Fruit fly (Drosophila melanogaster) whole organism, embryonic: ENCODE data around the gene Ptpmeg2.

Experiments used
- Adf1 ChIP-seq: fragments of 200-800 bp; sonication (Bioruptor generic); IDR thresholded peaks from 2 replicates; pipeline ENCODE4 v1.3.6; 2022; ENCODE audit warnings: missing biosample characterization, missing genetic modification characterization
- Aef1 ChIP-seq: fragments of 200-800 bp; sonication (Bioruptor generic); IDR thresholded peaks from 3 replicates; pipeline ENCODE4 v1.3.6; 2022; ENCODE audit warnings: missing biosample characterization, missing genetic modification characterization
- Bdp1 ChIP-seq: fragments of 200-800 bp; sonication (Bioruptor generic); optimal IDR thresholded peaks from 3 replicates; lab custom pipeline; 2016; ENCODE audit warnings: missing biosample characterization, missing genetic modification characterization
- CG12155 ChIP-seq: fragments of 200-800 bp; sonication (Bioruptor generic); optimal IDR thresholded peaks from 3 replicates; lab custom pipeline; 2016; ENCODE audit warnings: missing biosample characterization, missing genetic modification characterization
- CG12659 ChIP-seq: fragments of 200-800 bp; sonication (Bioruptor generic); optimal IDR thresholded peaks from 3 replicates; lab custom pipeline; 2017; ENCODE audit warnings: mild to moderate bottlenecking, missing biosample characterization, missing genetic modification reagents, missing genetic modification characterization
- CG13287 ChIP-seq: fragments of 200-800 bp; sonication (Bioruptor generic); IDR thresholded peaks from 2 replicates; pipeline ENCODE4 v1.3.6; 2022; ENCODE audit warnings: missing biosample characterization, missing genetic modification characterization; ENCODE audit not compliant: partially characterized antibody
- CG15479 ChIP-seq: fragments of 200-800 bp; sonication (Bioruptor generic); optimal IDR thresholded peaks from 3 replicates; lab custom pipeline; 2019; ENCODE audit warnings: missing biosample characterization, mild to moderate bottlenecking, missing genetic modification characterization, moderate library complexity
- CG17829 ChIP-seq: fragments of 200-800 bp; optimal IDR thresholded peaks from 2 replicates; lab custom pipeline; 2019; ENCODE audit warnings: missing biosample characterization, mild to moderate bottlenecking, missing genetic modification characterization, moderate library complexity
- CG2129 ChIP-seq: fragments of 200-800 bp; sonication (Bioruptor generic); IDR thresholded peaks from 2 replicates; pipeline ENCODE4 v1.3.6; 2022; ENCODE audit warnings: missing biosample characterization, missing genetic modification characterization; ENCODE audit not compliant: partially characterized antibody
- CG2199 ChIP-seq: fragments of 200-800 bp; sonication (Bioruptor generic); IDR thresholded peaks from 3 replicates; pipeline ENCODE4 v1.3.6; 2022; ENCODE audit warnings: missing biosample characterization, missing genetic modification characterization
- CG2712 ChIP-seq: fragments of 200-800 bp; optimal IDR thresholded peaks from 3 replicates; lab custom pipeline; 2019; ENCODE audit warnings: missing biosample characterization, mild to moderate bottlenecking, missing genetic modification characterization, moderate library complexity
- CG3838 ChIP-seq: fragments of 200-800 bp; sonication (Bioruptor generic); optimal IDR thresholded peaks from 3 replicates; lab custom pipeline; 2016; ENCODE audit warnings: missing biosample characterization, missing genetic modification characterization
- CG3847 ChIP-seq: fragments of 200-800 bp; sonication (Bioruptor generic); IDR thresholded peaks from 2 replicates; pipeline ENCODE4 v1.3.6; 2022; ENCODE audit warnings: missing biosample characterization, missing genetic modification characterization
- CG4360 ChIP-seq: fragments of 200-800 bp; sonication (Bioruptor generic); IDR thresholded peaks from 2 replicates; pipeline ENCODE4 v1.3.6; 2022; ENCODE audit warnings: missing biosample characterization, missing genetic modification characterization
- CoRest ChIP-seq: fragments of 200-800 bp; sonication (Bioruptor generic); optimal IDR thresholded peaks from 3 replicates; lab custom pipeline; 2018; ENCODE audit warnings: missing biosample characterization, mild to moderate bottlenecking, missing genetic modification characterization, moderate library complexity
- D ChIP-seq, 2 experiments: fragments of 200-800 bp in 1 of 2; fragments of >200 bp in 1 of 2; sonication (Bioruptor generic) in 1 of 2; optimal IDR thresholded peaks; 2 replicates in 1 of 2; 3 replicates in 1 of 2; lab custom pipeline; 2017; ENCODE audit warnings: mild to moderate bottlenecking in 1 of 2, missing biosample characterization in 1 of 2, missing genetic modification characterization in 1 of 2, missing genetic modification reagents in 1 of 2
- Deaf1 ChIP-seq: fragments of 200-800 bp; optimal IDR thresholded peaks from 3 replicates; lab custom pipeline; 2019; ENCODE audit warnings: missing biosample characterization, mild to moderate bottlenecking, missing genetic modification characterization, moderate library complexity
- E2f2 ChIP-seq: fragments of 200-800 bp; sonication (Bioruptor generic); IDR thresholded peaks from 2 replicates; pipeline ENCODE4 v1.3.6; 2022; ENCODE audit warnings: missing biosample characterization, missing genetic modification characterization
- HLH4C ChIP-seq: fragments of 200-800 bp; sonication (Bioruptor generic); IDR thresholded peaks from 3 replicates; pipeline ENCODE4 v1.3.6; 2022; ENCODE audit warnings: missing biosample characterization, missing genetic modification characterization; ENCODE audit not compliant: partially characterized antibody
- HmgD ChIP-seq: fragments of 200-800 bp; sonication (Bioruptor generic); optimal IDR thresholded peaks from 3 replicates; lab custom pipeline; 2016; ENCODE audit warnings: missing biosample characterization, missing genetic modification characterization
- Lhr ChIP-seq: fragments of 200-800 bp; sonication (Bioruptor generic); optimal IDR thresholded peaks from 3 replicates; lab custom pipeline; 2017; ENCODE audit warnings: mild to moderate bottlenecking, missing biosample characterization, missing genetic modification reagents, missing genetic modification characterization
- Meics ChIP-seq: fragments of 200-800 bp; sonication (Bioruptor generic); optimal IDR thresholded peaks from 2 replicates; lab custom pipeline; 2017; ENCODE audit warnings: missing biosample characterization, mild to moderate bottlenecking, missing genetic modification characterization
- Mes4 ChIP-seq: fragments of 200-800 bp; sonication (Bioruptor generic); optimal IDR thresholded peaks from 2 replicates; lab custom pipeline; 2016; ENCODE audit warnings: missing biosample characterization, missing genetic modification characterization
- Mrtf ChIP-seq: fragments of 200-800 bp; sonication (Bioruptor generic); IDR thresholded peaks from 3 replicates; pipeline ENCODE4 v1.3.6; 2022; ENCODE audit warnings: missing biosample characterization, missing genetic modification characterization
- Nf-YA ChIP-seq: fragments of 200-800 bp; sonication (Bioruptor generic); IDR thresholded peaks from 2 replicates; pipeline ENCODE4 v1.3.6; 2022; ENCODE audit warnings: missing biosample characterization, missing genetic modification characterization
- PHDP ChIP-seq: fragments of 200-800 bp; sonication (Bioruptor generic); optimal IDR thresholded peaks from 3 replicates; lab custom pipeline; 2018; ENCODE audit warnings: missing biosample characterization, mild to moderate bottlenecking, missing genetic modification characterization, moderate library complexity
- Pdp1 ChIP-seq, 2 experiments: fragments of 200-800 bp; sonication (Bioruptor generic); optimal IDR thresholded peaks; 3 replicates each; lab custom pipeline; 2016; ENCODE audit warnings: missing biosample characterization in 2 of 2, missing genetic modification characterization in 2 of 2, mild to moderate bottlenecking in 1 of 2, moderate library complexity in 1 of 2
- Scr ChIP-seq: fragments of 200-800 bp; sonication (Bioruptor generic); IDR thresholded peaks from 2 replicates; pipeline ENCODE4 v1.3.6; 2022; ENCODE audit warnings: missing biosample characterization, missing genetic modification characterization; ENCODE audit not compliant: partially characterized antibody
- cg ChIP-seq: fragments of 200-800 bp; sonication (Bioruptor generic); optimal IDR thresholded peaks from 3 replicates; lab custom pipeline; 2019; ENCODE audit warnings: missing biosample characterization, mild to moderate bottlenecking, missing genetic modification characterization, moderate library complexity
- chinmo ChIP-seq: fragments of 200-800 bp; sonication (Bioruptor generic); IDR thresholded peaks from 4 replicates; pipeline ENCODE4 v1.3.6; 2022; ENCODE audit warnings: missing biosample characterization, missing genetic modification characterization; ENCODE audit not compliant: partially characterized antibody
- crol ChIP-seq: fragments of 200-800 bp; sonication (Bioruptor generic); IDR thresholded peaks from 2 replicates; pipeline ENCODE4 v1.3.6; 2022; ENCODE audit warnings: missing biosample characterization, missing genetic modification characterization
- dm ChIP-seq: fragments of 200-800 bp; sonication (Bioruptor generic); optimal IDR thresholded peaks from 3 replicates; lab custom pipeline; 2016; ENCODE audit warnings: missing biosample characterization, missing genetic modification characterization
- fru ChIP-seq: fragments of >200 bp; optimal IDR thresholded peaks from 2 replicates; lab custom pipeline; 2017
- gfzf ChIP-seq: fragments of 200-800 bp; sonication (Bioruptor generic); optimal IDR thresholded peaks from 2 replicates; lab custom pipeline; 2016; ENCODE audit warnings: missing biosample characterization, mild to moderate bottlenecking, missing genetic modification characterization, moderate library complexity
- gsb ChIP-seq: fragments of 200-800 bp; sonication (Bioruptor generic); IDR thresholded peaks from 2 replicates; pipeline ENCODE4 v1.3.6; 2022; ENCODE audit warnings: missing biosample characterization, missing genetic modification characterization
- ham ChIP-seq: fragments of 200-800 bp; sonication (Bioruptor generic); IDR thresholded peaks from 2 replicates; pipeline ENCODE4 v1.3.6; 2022; ENCODE audit warnings: missing biosample characterization, missing genetic modification characterization
- knrl ChIP-seq: fragments of 200-800 bp; sonication (Bioruptor generic); IDR thresholded peaks from 3 replicates; pipeline ENCODE4 v1.3.6; 2022; ENCODE audit warnings: missing biosample characterization, missing genetic modification characterization; ENCODE audit not compliant: partially characterized antibody
- prd ChIP-seq, 3 experiments: fragments of >200 bp in 2 of 3; fragments of 200-800 bp in 1 of 3; sonication (Bioruptor generic) in 1 of 3; optimal IDR thresholded peaks in 2 of 3; IDR thresholded peaks in 1 of 3; 2 replicates in 2 of 3; 3 replicates in 1 of 3; pipeline versions ENCODE4 v1.3.6 to Lab custom; 2017 to 2022; ENCODE audit warnings: missing biosample characterization in 1 of 3, missing genetic modification characterization in 1 of 3
- row ChIP-seq: fragments of 200-800 bp; sonication (Bioruptor generic); IDR thresholded peaks from 3 replicates; pipeline ENCODE4 v1.3.6; 2022; ENCODE audit warnings: missing biosample characterization, missing genetic modification characterization
- slbo ChIP-seq: fragments of 200-800 bp; sonication (Bioruptor generic); IDR thresholded peaks from 2 replicates; pipeline ENCODE4 v1.3.6; 2022; ENCODE audit warnings: missing biosample characterization, missing genetic modification characterization
- so ChIP-seq: fragments of 200-800 bp; sonication (Bioruptor generic); IDR thresholded peaks from 3 replicates; pipeline ENCODE4 v1.3.6; 2022; ENCODE audit warnings: missing biosample characterization, missing genetic modification characterization
- twi ChIP-seq: fragments of 200-800 bp; optimal IDR thresholded peaks from 2 replicates; lab custom pipeline; 2019; ENCODE audit warnings: missing biosample characterization, mild to moderate bottlenecking, missing genetic modification characterization, moderate library complexity
- unc-4 ChIP-seq: fragments of 200-800 bp; sonication (Bioruptor generic); IDR thresholded peaks from 2 replicates; pipeline ENCODE4 v1.3.6; 2022; ENCODE audit warnings: missing biosample characterization, missing genetic modification characterization; ENCODE audit not compliant: partially characterized antibody
- vfl ChIP-seq: fragments of 200-800 bp; sonication (Bioruptor generic); optimal IDR thresholded peaks from 2 replicates; lab custom pipeline; 2016; ENCODE audit warnings: missing biosample characterization, missing genetic modification characterization
- vvl ChIP-seq: fragments of 200-800 bp; sonication (Bioruptor generic); IDR thresholded peaks from 2 replicates; pipeline ENCODE4 v1.3.6; 2022; ENCODE audit warnings: missing biosample characterization, missing genetic modification characterization
- wdn ChIP-seq: fragments of 200-800 bp; sonication (Bioruptor generic); IDR thresholded peaks from 2 replicates; pipeline ENCODE4 v1.3.6; 2022; ENCODE audit warnings: missing biosample characterization, missing genetic modification characterization
- zen2 ChIP-seq: fragments of 200-800 bp; sonication (Bioruptor generic); IDR thresholded peaks from 3 replicates; pipeline ENCODE4 v1.3.6; 2022; ENCODE audit warnings: missing biosample characterization, missing genetic modification characterization; ENCODE audit not compliant: partially characterized antibody
- zfh1 ChIP-seq: fragments of 200-800 bp; sonication (Bioruptor generic); IDR thresholded peaks from 3 replicates; pipeline ENCODE4 v1.3.6; 2022; ENCODE audit warnings: missing biosample characterization, missing genetic modification characterization

Gene Ptpmeg2

DNA sequence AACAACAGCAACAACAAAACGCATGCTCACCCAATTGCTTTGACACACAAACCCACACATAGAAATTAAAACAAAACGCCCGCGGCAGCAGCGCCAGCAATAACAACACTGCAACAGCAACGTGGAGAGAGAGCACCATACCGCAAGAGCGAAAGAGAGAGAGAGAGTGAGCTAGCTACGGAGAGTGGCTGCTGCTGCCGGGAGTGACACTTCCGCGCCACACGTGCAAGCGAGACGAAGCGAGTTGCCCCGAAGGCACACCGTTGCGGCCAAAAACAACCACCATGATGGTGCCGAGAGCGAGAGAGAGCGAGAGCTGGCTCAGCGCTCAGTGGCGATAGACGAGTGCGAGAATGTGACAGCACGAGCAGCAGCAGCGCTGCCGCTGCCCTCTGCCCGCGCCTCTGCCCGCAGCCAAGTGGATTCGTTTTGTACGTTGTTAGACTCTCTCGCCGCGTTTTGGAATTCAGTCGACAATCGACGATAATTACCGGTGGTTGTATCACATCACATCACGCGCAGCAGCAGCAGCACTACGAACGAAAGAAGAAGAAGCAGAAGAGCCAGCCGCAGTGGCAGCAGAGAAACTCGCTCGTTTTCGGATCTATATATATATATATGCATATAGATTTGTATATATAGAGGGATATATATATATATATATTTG is 34.9 kb upstream of the Ptpmeg2 start, which contains the start of gene btd (continued):
- TF ChIP-seq Mes4 (GFP tag; lab: Kevin White, UChicago), result no peak
- TF ChIP-seq vfl (GFP tag; lab: Kevin White, UChicago), result no peak
- no peak for TF ChIP-seq Bdp1 (GFP tag; lab: Kevin White, UChicago)
- no peak for TF ChIP-seq ham (GFP tag; lab: Robert Waterston, UW)
- TF ChIP-seq unc-4 (GFP tag; lab: Robert Waterston, UW), result peak; percentile 27; the same call in 1 of the 2 replicates
- no peak for TF ChIP-seq CG2129 (GFP tag; lab: Robert Waterston, UW)
- no peak for TF ChIP-seq PHDP
- peak; percentile 93 for TF ChIP-seq Aef1 (GFP tag; lab: Robert Waterston, UW)
- peak; percentile 31 for TF ChIP-seq CG15479 (GFP tag; lab: Kevin White, UChicago)
- TF ChIP-seq Scr (GFP tag; lab: Robert Waterston, UW), result peak; percentile 29; the same call in 1 of the 2 replicates
- TF ChIP-seq CG12659 (GFP tag; lab: Kevin White, UChicago), result no peak
- TF ChIP-seq D (optimal IDR thresholded peaks at IDR 0.05; lab: Kevin White, UChicago), result peak; percentile 91
- no peak for TF ChIP-seq D (GFP tag; optimal IDR thresholded peaks at IDR 0.05; lab: Kevin White, UChicago)
- no peak for TF ChIP-seq so (GFP tag; lab: Robert Waterston, UW)
- TF ChIP-seq chinmo (GFP tag; lab: Robert Waterston, UW), result peak; percentile 88; the same call in 2 of the 4 replicates
- TF ChIP-seq gfzf (GFP tag; lab: Kevin White, UChicago), result no peak
- 0 out of 2 replicates have a peak, but pooled peaks have one; percentile 13 for TF ChIP-seq CG3847
- TF ChIP-seq fru (lab: Kevin White, UChicago), result no peak
- peak; percentile 71 for TF ChIP-seq CoRest (tag; lab: Kevin White, UChicago)
- TF ChIP-seq gsb (GFP tag; lab: Robert Waterston, UW), result no peak
- peak; percentile 63 for TF ChIP-seq HmgD (GFP tag; lab: Kevin White, UChicago)
- TF ChIP-seq crol (GFP tag; lab: Robert Waterston, UW), result peak; percentile 94
- no peak for TF ChIP-seq prd (optimal IDR thresholded peaks at IDR 0.05; lab: Kevin White, UChicago)
- TF ChIP-seq prd (GFP tag; IDR thresholded peaks at IDR 0.05; lab: Robert Waterston, UW), result no peak
- no peak for TF ChIP-seq CG2712 (tag; lab: Kevin White, UChicago)
- no peak for TF ChIP-seq slbo (GFP tag; lab: Robert Waterston, UW)
- TF ChIP-seq CG12155 (GFP tag; lab: Kevin White, UChicago), result no peak
- peak; percentile 27 for TF ChIP-seq twi
- peak; percentile 50 for TF ChIP-seq CG17829 (tag; lab: Kevin White, UChicago)
- TF ChIP-seq knrl (GFP tag; lab: Robert Waterston, UW), result peak; percentile 40; the same call in 1 of the 3 replicates
- peak; percentile 2 for TF ChIP-seq dm (GFP tag; lab: Kevin White, UChicago)
- no peak for TF ChIP-seq CG3838 (GFP tag; lab: Kevin White, UChicago)
- 0 out of 3 replicates have a peak, but pooled peaks have one; percentile 6 for TF ChIP-seq zen2
- no peak for TF ChIP-seq Meics (GFP tag; lab: Kevin White, UChicago)
- 0 out of 2 replicates have a peak, but pooled peaks have one; percentile 32 for TF ChIP-seq vvl (GFP tag; lab: Robert Waterston, UW)
- TF ChIP-seq zfh1 (GFP tag; lab: Robert Waterston, UW), result no peak
- TF ChIP-seq CG2199 (GFP tag; lab: Robert Waterston, UW), result 0 out of 3 replicates have a peak, but pooled peaks have one; percentile 63
- peak; percentile 88 for TF ChIP-seq Nf-YA (GFP tag; lab: Robert Waterston, UW)
- TF ChIP-seq Deaf1 (tag; lab: Kevin White, UChicago), result peak; percentile 72
- peak; percentile 91 for TF ChIP-seq cg (GFP tag; lab: Kevin White, UChicago)
- TF ChIP-seq row (GFP tag; lab: Robert Waterston, UW), result 0 out of 3 replicates have a peak, but pooled peaks have one; percentile 8
- peak; percentile 100 for TF ChIP-seq Adf1 (GFP tag; lab: Robert Waterston, UW)
- 0 out of 3 replicates have a peak, but pooled peaks have one; percentile 16 for TF ChIP-seq HLH4C (GFP tag; lab: Robert Waterston, UW)
- no peak for TF ChIP-seq wdn (GFP tag; lab: Robert Waterston, UW)
- TF ChIP-seq CG4360 (GFP tag; lab: Robert Waterston, UW), result peak; percentile 89
- TF ChIP-seq Mrtf, result no peak
- TF ChIP-seq CG13287 (GFP tag; lab: Robert Waterston, UW), result peak; percentile 66
- no peak for TF ChIP-seq Lhr
- TF ChIP-seq E2f2 (GFP tag; lab: Robert Waterston, UW), result 0 out of 2 replicates have a peak, but pooled peaks have one; percentile 20
- TF ChIP-seq Pdp1 (GFP tag; optimal IDR thresholded peaks at IDR 0.05; lab: Kevin White, UChicago), result peak in 1 of 2 experiments; percentile 12
